Worm (Caenorhabditis elegans) whole organism, L1 larva: ENCODE data around the gene hum-4.
A peak's percentile ranks its signal among the peaks of the same experiment; 100 is the strongest.

Experiments used
- C16A3.4 ChIP-seq: fragments of 150-350 bp; optimal IDR thresholded peaks from 2 replicates; lab custom pipeline; 2014; ENCODE audit warnings: missing biosample characterization, missing genetic modification characterization
- aha-1 ChIP-seq: fragments of 150-350 bp; optimal IDR thresholded peaks from 2 replicates; lab custom pipeline; 2014; ENCODE audit warnings: missing biosample characterization, missing genetic modification characterization
- ama-1 ChIP-seq: fragments of 150-350 bp; optimal IDR thresholded peaks from 2 replicates; lab custom pipeline; 2014
- blmp-1 ChIP-seq: fragments of 150-350 bp; optimal IDR thresholded peaks from 2 replicates; lab custom pipeline; 2014; ENCODE audit warnings: missing biosample characterization, missing genetic modification characterization
- ceh-63 ChIP-seq: fragments of 200-800 bp; sonication (Bioruptor generic); optimal IDR thresholded peaks from 2 replicates; lab custom pipeline; 2018; ENCODE audit warnings: mild to moderate bottlenecking, missing genetic modification characterization, missing compliant biosample characterization
- ceh-82 ChIP-seq, 3 experiments: fragments of 150-350 bp in 1 of 3; sonication (generic microtip) in 2 of 3; optimal IDR thresholded peaks; 2 replicates each; lab custom pipeline; 2014 to 2017; ENCODE audit warnings: missing biosample characterization in 3 of 3, missing genetic modification characterization in 3 of 3
- ceh-88 ChIP-seq: fragments of 200-800 bp; sonication (Bioruptor generic); IDR thresholded peaks from 2 replicates; pipeline ENCODE4 v1.3.6; 2022; ENCODE audit warnings: missing genetic modification characterization, missing compliant biosample characterization
- ces-1 ChIP-seq: fragments of 150-350 bp; optimal IDR thresholded peaks from 2 replicates; lab custom pipeline; 2014; ENCODE audit warnings: missing biosample characterization, missing genetic modification reagents, missing genetic modification characterization
- dsc-1 ChIP-seq: sonication (generic microtip); optimal IDR thresholded peaks from 2 replicates; lab custom pipeline; 2016; ENCODE audit warnings: mild to moderate bottlenecking, missing genetic modification characterization, missing compliant biosample characterization
- efl-1 ChIP-seq, 4 experiments: fragments of 150-350 bp; optimal IDR thresholded peaks in 3 of 4; peaks in 1 of 4; 1 replicate in 1 of 4; 2 replicates in 3 of 4; lab custom pipeline; 2014; ENCODE audit warnings: missing biosample characterization in 2 of 4, missing genetic modification characterization in 2 of 4, missing genetic modification reagents in 2 of 4
- elt-2 ChIP-seq: sonication (generic microtip); optimal IDR thresholded peaks from 2 replicates; lab custom pipeline; 2016; ENCODE audit warnings: missing genetic modification characterization, mild to moderate bottlenecking, inconsistent platforms, missing compliant biosample characterization, missing genetic modification reagents
- elt-3 ChIP-seq, 6 experiments: fragments of 150-350 bp in 1 of 6; sonication (generic microtip); optimal IDR thresholded peaks; 2 replicates each; lab custom pipeline; 2017 to 2018; ENCODE audit warnings: missing biosample characterization in 6 of 6, missing genetic modification characterization in 6 of 6, inconsistent platforms in 1 of 6
- fkh-10 ChIP-seq: sonication (generic microtip); optimal IDR thresholded peaks from 2 replicates; lab custom pipeline; 2017; ENCODE audit warnings: missing biosample characterization, missing genetic modification reagents, missing genetic modification characterization
- fkh-4 ChIP-seq: sonication (generic microtip); optimal IDR thresholded peaks from 2 replicates; lab custom pipeline; 2016; ENCODE audit warnings: missing compliant biosample characterization, missing genetic modification characterization, borderline replicate concordance
- fkh-8 ChIP-seq: sonication (generic microtip); optimal IDR thresholded peaks from 2 replicates; lab custom pipeline; 2016; ENCODE audit warnings: mild to moderate bottlenecking, missing genetic modification characterization, missing compliant biosample characterization
- fos-1 ChIP-seq: fragments of 150-350 bp; optimal IDR thresholded peaks from 2 replicates; lab custom pipeline; 2014; ENCODE audit warnings: missing biosample characterization, missing genetic modification characterization
- hlh-4 ChIP-seq: sonication (generic microtip); optimal IDR thresholded peaks from 2 replicates; lab custom pipeline; 2016; ENCODE audit warnings: mild to moderate bottlenecking, missing genetic modification characterization, missing compliant biosample characterization
- isw-1 ChIP-seq: fragments of 200-800 bp; sonication (Bioruptor generic); IDR thresholded peaks from 2 replicates; pipeline ENCODE4 v1.3.6; 2022; ENCODE audit warnings: missing genetic modification characterization, missing compliant biosample characterization
- jun-1 ChIP-seq: fragments of 150-350 bp; optimal IDR thresholded peaks from 2 replicates; lab custom pipeline; 2014; ENCODE audit warnings: missing biosample characterization, missing genetic modification reagents, missing genetic modification characterization
- lin-14 ChIP-seq: fragments of 200-800 bp; sonication (Bioruptor generic); optimal IDR thresholded peaks from 2 replicates; lab custom pipeline; 2018; ENCODE audit warnings: mild to moderate bottlenecking, missing genetic modification characterization, moderate library complexity, missing compliant biosample characterization
- lin-15B ChIP-seq: fragments of 150-350 bp; sonication (generic microtip); optimal IDR thresholded peaks from 3 replicates; lab custom pipeline; 2014; ENCODE audit warnings: missing biosample characterization, missing genetic modification characterization
- lir-3 ChIP-seq: sonication (generic microtip); optimal IDR thresholded peaks from 2 replicates; lab custom pipeline; 2016; ENCODE audit warnings: mild to moderate bottlenecking, missing genetic modification characterization, moderate library complexity, missing compliant biosample characterization; ENCODE audit not compliant: poor library complexity
- mab-9 ChIP-seq: fragments of 200-800 bp; sonication (Bioruptor generic); IDR thresholded peaks from 2 replicates; pipeline ENCODE4 v1.3.6; 2022; ENCODE audit warnings: missing genetic modification reagents, missing genetic modification characterization, missing compliant biosample characterization
- nhr-12 ChIP-seq: sonication (generic microtip); optimal IDR thresholded peaks from 2 replicates; lab custom pipeline; 2017; ENCODE audit warnings: missing biosample characterization, missing genetic modification characterization
- nhr-19 ChIP-seq: fragments of 200-800 bp; sonication (Bioruptor generic); conservative IDR thresholded peaks from 2 replicates; pipeline ENCODE4 v1.3.6; 2022; ENCODE audit warnings: missing genetic modification characterization, missing compliant biosample characterization
- nhr-20 ChIP-seq: sonication (generic microtip); optimal IDR thresholded peaks from 2 replicates; lab custom pipeline; 2016; ENCODE audit warnings: mild to moderate bottlenecking, missing genetic modification characterization, missing compliant biosample characterization
- nhr-47 ChIP-seq: sonication (generic microtip); optimal IDR thresholded peaks from 2 replicates; lab custom pipeline; 2016; ENCODE audit warnings: mild to moderate bottlenecking, missing genetic modification characterization, moderate library complexity, missing compliant biosample characterization
- nhr-71 ChIP-seq: sonication (generic microtip); optimal IDR thresholded peaks from 2 replicates; lab custom pipeline; 2016; ENCODE audit warnings: mild to moderate bottlenecking, missing genetic modification characterization, moderate library complexity, missing compliant biosample characterization
- nhr-77 ChIP-seq: fragments of 150-350 bp; optimal IDR thresholded peaks from 2 replicates; lab custom pipeline; 2014; ENCODE audit warnings: missing biosample characterization, missing genetic modification characterization
- nhr-85 ChIP-seq: sonication (generic microtip); peaks from one replicate; lab custom pipeline; 2016; ENCODE audit warnings: missing genetic modification characterization, inconsistent platforms, missing compliant biosample characterization
- nhr-90 ChIP-seq: sonication (generic microtip); optimal IDR thresholded peaks from 2 replicates; lab custom pipeline; 2016; ENCODE audit warnings: mild to moderate bottlenecking, missing genetic modification characterization, missing compliant biosample characterization; ENCODE audit not compliant: poor library complexity
- pag-3 ChIP-seq: sonication (generic microtip); optimal IDR thresholded peaks from 2 replicates; lab custom pipeline; 2017; ENCODE audit warnings: missing genetic modification characterization, mild to moderate bottlenecking, missing compliant biosample characterization, antibody characterized with exemption, borderline replicate concordance; ENCODE audit not compliant: insufficient read depth
- snpc-4 ChIP-seq: fragments of 150-350 bp; optimal IDR thresholded peaks from 2 replicates; lab custom pipeline; 2014; ENCODE audit warnings: missing biosample characterization, missing genetic modification characterization
- sox-4 ChIP-seq: sonication (generic microtip); optimal IDR thresholded peaks from 2 replicates; lab custom pipeline; 2016; ENCODE audit warnings: missing genetic modification characterization, missing compliant biosample characterization
- swsn-7 ChIP-seq: sonication (generic microtip); optimal IDR thresholded peaks from 2 replicates; lab custom pipeline; 2016; ENCODE audit warnings: missing genetic modification characterization, missing compliant biosample characterization
- tlp-1 ChIP-seq: fragments of 150-350 bp; optimal IDR thresholded peaks from 2 replicates; lab custom pipeline; 2014; ENCODE audit warnings: missing biosample characterization, missing genetic modification characterization
- unc-30 ChIP-seq: sonication (generic microtip); optimal IDR thresholded peaks from 2 replicates; lab custom pipeline; 2017; ENCODE audit warnings: missing biosample characterization, missing genetic modification characterization
- zip-4 ChIP-seq: fragments of 200-800 bp; sonication (Bioruptor generic); optimal IDR thresholded peaks from 2 replicates; lab custom pipeline; 2018; ENCODE audit warnings: mild to moderate bottlenecking, missing genetic modification characterization, moderate library complexity, missing compliant biosample characterization
- ztf-11 ChIP-seq, 2 experiments: sonication (generic microtip); optimal IDR thresholded peaks; 2 replicates each; lab custom pipeline; 2016 to 2017; ENCODE audit warnings: missing genetic modification characterization in 2 of 2, missing biosample characterization in 1 of 2, missing compliant biosample characterization in 1 of 2

hum-4 gene

DNA sequence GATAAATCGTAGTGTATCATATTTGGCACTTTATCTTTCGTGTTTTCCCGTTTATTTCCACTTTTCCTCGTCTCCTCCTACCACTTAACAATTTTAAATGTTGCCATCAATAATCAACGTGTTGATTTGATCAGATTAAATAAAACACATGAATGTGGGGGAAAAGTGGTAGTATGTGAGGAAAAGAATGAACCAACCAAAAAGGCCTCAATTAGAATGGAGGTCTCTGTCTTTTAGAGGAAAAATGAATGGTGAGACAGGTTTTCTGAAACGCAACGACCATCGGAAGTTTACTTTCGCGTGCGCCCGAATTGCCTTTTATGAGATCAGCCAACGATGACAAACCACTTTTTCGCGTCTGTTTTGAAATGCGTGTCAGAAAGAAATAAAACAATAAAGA, 18.9 kb upstream of the hum-4 start:
- TF ChIP-seq lin-15B (tag; lab: Kevin White, UChicago) = no peak
- no peak for TF ChIP-seq nhr-12 (tag; lab: Kevin White, UChicago)
- TF ChIP-seq mab-9 (GFP tag; lab: Robert Waterston, UW) = no peak
- TF ChIP-seq nhr-85 = peak; percentile 69
- peak; percentile 41 for TF ChIP-seq lin-14 (GFP tag; lab: Kevin White, UChicago)
- TF ChIP-seq pag-3 (tag; lab: Kevin White, UChicago) = no peak
- TF ChIP-seq blmp-1 = peak; percentile 11

- TF ChIP-seq fos-1 (tag; lab: Kevin White, UChicago) (no peak), lin-15B (tag; lab: Kevin White, UChicago) (no peak), blmp-1 (peak; percentile 32), jun-1 (tag; lab: Kevin White, UChicago) (no peak), elt-2 (no peak), tlp-1 (tag; lab: Kevin White, UChicago) (no peak), swsn-7 (tag; lab: Kevin White, UChicago) (no peak), nhr-20 (tag; lab: Kevin White, UChicago) (peak; percentile 6), zip-4 (GFP tag; lab: Kevin White, UChicago) (no peak), elt-3 (tag; optimal IDR thresholded peaks at IDR 0.05; lab: Kevin White, UChicago) (peak in 3 of 6 experiments; percentile 1 to 28 (median 17)), nhr-77 (tag; lab: Kevin White, UChicago) (no peak), fkh-8 (no peak), lin-14 (GFP tag; lab: Kevin White, UChicago) (peak; percentile 30), ceh-63 (no peak), ama-1 (lab: Kevin White, UChicago) (no peak), dsc-1 (tag; lab: Kevin White, UChicago) (no peak), nhr-19 (no peak), fkh-10 (GFP tag; lab: Kevin White, UChicago) (no peak), nhr-47 (tag; lab: Kevin White, UChicago) (no peak)
Observed at ce11 chrX:11450261-11450660, 16.9 kb upstream of the hum-4 start.

DNA sequence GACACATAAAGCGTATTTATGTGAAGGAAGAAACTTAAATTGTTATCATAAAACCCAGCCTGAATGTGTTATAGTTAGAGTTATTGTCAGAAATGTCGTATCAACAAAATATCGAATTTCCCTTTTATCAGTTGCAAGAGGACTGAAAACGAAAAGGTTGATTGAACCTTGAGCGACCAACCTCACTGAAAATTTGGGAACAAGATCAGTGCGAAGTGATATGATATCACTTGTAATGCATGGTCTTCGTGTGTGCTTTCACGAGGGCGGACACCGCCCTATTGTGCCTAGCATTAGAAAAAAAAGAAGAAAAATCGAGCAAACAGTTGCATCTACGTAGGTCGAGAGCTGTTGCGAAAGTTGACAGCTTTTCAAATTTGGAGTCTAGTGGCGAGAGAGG, 14.3 kb upstream of the hum-4 start:
- TF ChIP-seq snpc-4 (tag; lab: Kevin White, UChicago) = no peak
- no peak for TF ChIP-seq ceh-88 (GFP tag; lab: Robert Waterston, UW)
- peak; percentile 4 for TF ChIP-seq nhr-71 (tag; lab: Kevin White, UChicago)
- TF ChIP-seq isw-1 (GFP tag; lab: Robert Waterston, UW) = no peak
- no peak for TF ChIP-seq ceh-82 (tag; optimal IDR thresholded peaks at IDR 0.05; lab: Kevin White, UChicago)
- TF ChIP-seq unc-30 = no peak
- no peak for TF ChIP-seq lir-3 (tag; lab: Kevin White, UChicago)
- TF ChIP-seq C16A3.4 = no peak
- TF ChIP-seq elt-2 = peak; percentile 93
- no peak for TF ChIP-seq ces-1
- TF ChIP-seq nhr-90 = no peak
- no peak for TF ChIP-seq hlh-4 (tag; lab: Kevin White, UChicago)
- no peak for TF ChIP-seq ztf-11 (tag; optimal IDR thresholded peaks at IDR 0.05; lab: Kevin White, UChicago)
- TF ChIP-seq efl-1 (optimal IDR thresholded peaks at IDR 0.05; lab: Kevin White, UChicago) = no peak
- no peak for TF ChIP-seq efl-1 (GFP tag; optimal IDR thresholded peaks at IDR 0.05 in 1 of 2; lab: Kevin White, UChicago)
- no peak for TF ChIP-seq ama-1 (lab: Kevin White, UChicago)
- no peak for TF ChIP-seq fkh-4 (tag; lab: Kevin White, UChicago)
- no peak for TF ChIP-seq pag-3 (tag; lab: Kevin White, UChicago)
- no peak for TF ChIP-seq aha-1 (tag; lab: Kevin White, UChicago)
- no peak for TF ChIP-seq fos-1 (tag; lab: Kevin White, UChicago)
- peak; percentile 16 for TF ChIP-seq lin-14 (GFP tag; lab: Kevin White, UChicago)
- no peak for TF ChIP-seq sox-4 (tag; lab: Kevin White, UChicago)
- TF ChIP-seq, all 84 proteins: peak for 3
